Worm (Caenorhabditis elegans): ENCODE measurements around the gene H03G16.5.
A peak's percentile ranks its signal among the peaks of the same experiment; 100 is the strongest.

H03G16.5 gene

DNA sequence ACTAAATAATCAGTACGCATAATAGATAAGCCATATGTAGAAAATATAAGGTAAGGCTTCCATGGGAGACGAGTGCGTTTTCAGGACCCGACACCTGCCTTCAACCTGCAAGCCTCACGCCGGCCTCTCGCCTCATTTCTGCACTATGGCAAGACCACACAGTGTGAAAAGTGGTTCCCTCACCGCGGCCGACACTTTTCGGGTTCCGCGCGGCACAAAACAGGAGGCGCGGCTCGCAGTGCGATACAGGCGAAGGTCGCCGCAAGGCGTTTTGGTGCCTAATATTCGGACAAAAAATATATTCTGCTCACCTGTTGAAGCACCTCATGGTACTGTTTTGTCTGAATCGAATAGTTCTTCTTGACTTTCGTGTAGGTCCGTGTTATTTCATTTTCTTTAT, 13.5 kb upstream of the H03G16.5 start:
- TF ChIP-seq ZK546.5 (tag; optimal IDR thresholded peaks at IDR 0.05) (no peak), set-16 (GFP tag; IDR thresholded peaks at IDR 0.05) (peak; percentile 80)

DNA sequence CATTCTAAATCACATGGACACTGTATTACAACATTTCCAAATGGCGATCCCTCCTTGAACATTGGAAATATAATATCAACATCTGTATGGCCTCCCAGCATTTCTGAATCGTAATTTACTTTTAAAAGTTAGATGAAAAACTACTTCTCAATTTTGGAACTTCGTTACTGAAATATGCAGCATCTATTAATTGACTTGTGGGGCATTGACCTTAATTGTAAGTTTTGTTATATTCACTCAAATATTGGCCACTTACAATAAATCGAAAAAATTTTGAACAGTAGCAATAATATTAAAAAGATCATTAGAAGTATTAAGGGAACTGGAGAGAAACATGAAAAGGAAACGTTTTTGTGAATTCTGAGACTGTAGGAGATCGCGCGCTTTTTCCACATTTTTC, 12.6 kb upstream of the H03G16.5 start, which contains the start of gene mam-6:
Gene mam-6 (minus strand): TSS at position 101 of the 400 bp plus-strand sequence.
- no peak for TF ChIP-seq rbr-2 (tag; optimal IDR thresholded peaks at IDR 0.05)
- no peak for TF ChIP-seq egl-43 (GFP tag; IDR thresholded peaks at IDR 0.05)
- no peak for TF ChIP-seq php-3 (GFP tag; IDR thresholded peaks at IDR 0.05)
- no peak for TF ChIP-seq ceh-44 (GFP tag; IDR thresholded peaks at IDR 0.05)
- no peak for TF ChIP-seq Y48G9A.11 (GFP tag; IDR thresholded peaks at IDR 0.05)
- TF ChIP-seq fkh-10 (GFP tag; optimal IDR thresholded peaks at IDR 0.05) = no peak
- TF ChIP-seq spr-1 (tag; optimal IDR thresholded peaks at IDR 0.05) = no peak
- TF ChIP-seq ztf-11 (tag; optimal IDR thresholded peaks at IDR 0.05) = no peak
- TF ChIP-seq ceh-82 (tag; optimal IDR thresholded peaks at IDR 0.05) = no peak
- no peak for TF ChIP-seq nhr-28 (tag; optimal IDR thresholded peaks at IDR 0.05)
- no peak for TF ChIP-seq R02D3.7 (tag; optimal IDR thresholded peaks at IDR 0.05)
- TF ChIP-seq ces-1 (GFP tag; optimal IDR thresholded peaks at IDR 0.05) = no peak
- TF ChIP-seq hlh-30 (tag; optimal IDR thresholded peaks at IDR 0.05; ENCODE audit: insufficient read depth) = no peak
- no peak for TF ChIP-seq nhr-76 (tag; optimal IDR thresholded peaks at IDR 0.05)
- TF ChIP-seq nhr-25 (tag; optimal IDR thresholded peaks at IDR 0.05; ENCODE audit: borderline replicate concordance, insufficient read depth) = no peak
- TF ChIP-seq Y75B8A.6 (GFP tag; IDR thresholded peaks at IDR 0.05) = no peak
- no peak for TF ChIP-seq T20F7.1 (GFP tag; optimal IDR thresholded peaks at IDR 0.05)
- no peak for TF ChIP-seq mes-2 (tag; optimal IDR thresholded peaks at IDR 0.05; ENCODE audit: poor library complexity, severe bottlenecking)
- no peak for TF ChIP-seq daf-16 (GFP tag; optimal IDR thresholded peaks at IDR 0.05)
- TF ChIP-seq daf-16 (tag; optimal IDR thresholded peaks at IDR 0.05) = no peak
- TF ChIP-seq nhr-10 (tag; optimal IDR thresholded peaks at IDR 0.05) = no peak

DNA sequence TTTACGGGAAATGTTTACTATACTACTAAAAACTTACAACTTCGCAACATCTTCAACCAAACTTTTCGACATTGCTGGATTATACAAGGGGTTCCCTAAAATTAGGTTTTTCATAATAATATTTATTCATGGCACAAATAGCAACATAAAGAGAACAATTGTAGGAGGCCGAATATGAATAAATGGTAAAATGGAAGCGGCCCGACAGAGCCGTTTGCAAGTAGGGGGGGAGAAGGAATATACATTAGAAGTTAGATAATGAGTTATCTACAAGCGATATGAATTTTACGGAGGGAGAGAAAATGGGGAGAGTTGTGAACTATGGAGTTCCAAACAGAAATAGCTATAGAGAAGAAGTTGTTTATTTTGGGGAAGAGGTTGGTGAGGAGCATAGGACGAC, 3.7 kb upstream of the H03G16.5 start, which contains the start of gene fbxa-96:
Gene fbxa-96 (minus strand): TSS at position 101 of the 400 bp plus-strand sequence.
- TF ChIP-seq aha-1 (tag) = peak; percentile 9
- TF ChIP-seq lin-13 (GFP tag; optimal IDR thresholded peaks at IDR 0.05) = no peak

DNA sequence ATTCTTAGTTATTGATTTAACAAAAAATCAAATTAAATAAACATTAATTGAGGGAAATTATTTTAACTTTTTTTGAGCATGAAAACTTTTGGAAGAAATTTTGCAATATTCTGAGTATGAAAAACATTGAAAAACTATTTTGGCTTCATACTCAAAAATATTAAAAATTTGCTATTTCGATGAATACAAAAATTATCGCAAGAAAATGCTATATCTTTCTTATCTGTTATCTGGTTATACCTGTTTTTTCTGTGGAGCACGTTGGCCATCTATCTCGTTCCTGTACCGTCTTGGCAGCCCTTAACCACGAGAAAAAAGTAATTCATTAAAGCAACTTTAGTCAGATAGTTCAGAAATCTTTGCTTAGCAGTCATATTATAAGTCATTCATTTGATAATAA, 1.3 kb upstream of the H03G16.5 start:
- TF ChIP-seq unc-130 (GFP tag; optimal IDR thresholded peaks at IDR 0.05) = no peak
- no peak for TF ChIP-seq rbr-2 (tag; optimal IDR thresholded peaks at IDR 0.05)
- TF ChIP-seq aha-1 (tag) = peak; percentile 97
- no peak for TF ChIP-seq zip-2 (tag; optimal IDR thresholded peaks at IDR 0.05)
- TF ChIP-seq lin-15B (tag; optimal IDR thresholded peaks at IDR 0.05) = no peak
- no peak for TF ChIP-seq F37D6.2 (tag; optimal IDR thresholded peaks at IDR 0.05)
- TF ChIP-seq unc-62 (GFP tag; optimal IDR thresholded peaks at IDR 0.05 in 1 of 2) = peak in 1 of 2 experiments; percentile 14
- TF ChIP-seq unc-62 (tag; optimal IDR thresholded peaks at IDR 0.05) = no peak

DNA sequence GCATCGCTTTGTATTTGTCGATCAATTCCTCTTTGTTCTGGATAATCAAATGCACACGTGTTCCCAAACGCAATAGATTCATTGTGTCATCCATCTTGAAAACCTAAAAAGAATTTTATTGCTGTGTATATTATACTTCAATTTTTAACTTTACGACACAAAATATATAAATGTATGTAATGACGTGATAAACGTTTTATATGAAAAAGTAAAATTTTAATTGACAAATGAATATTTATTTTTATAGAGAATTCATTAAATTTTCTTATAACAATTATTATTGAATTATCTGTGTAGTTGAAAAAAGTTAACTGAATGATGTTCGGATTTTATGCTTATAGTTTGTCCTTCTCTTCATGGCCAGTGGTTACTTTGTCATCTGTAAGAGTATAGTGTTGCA, 723 bp downstream of the H03G16.5 start, which contains the start of gene H03G16.7:
Gene H03G16.7 (minus strand): TSS at position 101 of the 400 bp plus-strand sequence.
- TF ChIP-seq nhr-76 (tag; optimal IDR thresholded peaks at IDR 0.05) = no peak
- no peak for TF ChIP-seq madf-5 (GFP tag; IDR thresholded peaks at IDR 0.05)
- TF ChIP-seq tag-97 (GFP tag; IDR thresholded peaks at IDR 0.05) = no peak
- TF ChIP-seq mep-1 (tag; optimal IDR thresholded peaks at IDR 0.05) = no peak
- TF ChIP-seq ceh-20 (GFP tag; IDR thresholded peaks at IDR 0.05) = no peak
- TF ChIP-seq egl-43 (GFP tag; IDR thresholded peaks at IDR 0.05) = no peak
- no peak for TF ChIP-seq dmd-9 (GFP tag; IDR thresholded peaks at IDR 0.05)
